Worm (Caenorhabditis elegans): ENCODE data around the gene Y54G2A.10.

Y54G2A.10 gene

ce11 chrIV:2832587-2832986, 33.1 kb downstream of the Y54G2A.10 start, which contains the start of the genes Y54G2A.48 and pudl-1:
TSS of gene Y54G2A.48 (minus strand) at chrIV:2832687.
TSS of gene pudl-1 (plus strand) at chrIV:2832906.
- TF ChIP-seq ztf-23 (GFP tag; IDR thresholded peaks at IDR 0.05), result no peak
- TF ChIP-seq T22C8.4 (GFP tag; IDR thresholded peaks at IDR 0.05), result no peak
- TF ChIP-seq ref-1 (GFP tag; conservative IDR thresholded peaks at IDR 0.05), result no peak
- no peak for TF ChIP-seq flt-1 (GFP tag; IDR thresholded peaks at IDR 0.05)
- TF ChIP-seq tab-1 (GFP tag; IDR thresholded peaks at IDR 0.05), result no peak

- no peak for TF ChIP-seq ztf-29 (GFP tag; IDR thresholded peaks at IDR 0.05)
- no peak for TF ChIP-seq ztf-23 (GFP tag; IDR thresholded peaks at IDR 0.05)
- TF ChIP-seq med-1 (GFP tag; optimal IDR thresholded peaks at IDR 0.05; ENCODE audit: insufficient read depth), result no peak
- TF ChIP-seq flt-1 (GFP tag; IDR thresholded peaks at IDR 0.05), result no peak
- no peak for TF ChIP-seq T22C8.4 (GFP tag; IDR thresholded peaks at IDR 0.05)
- TF ChIP-seq klf-2 (GFP tag; conservative IDR thresholded peaks at IDR 0.05), result no peak
- no peak for TF ChIP-seq cog-1 (tag; optimal IDR thresholded peaks at IDR 0.05)
- no peak for TF ChIP-seq tab-1 (GFP tag; IDR thresholded peaks at IDR 0.05)
- TF ChIP-seq ref-1 (GFP tag; conservative IDR thresholded peaks at IDR 0.05), result no peak
Measured at ce11 chrIV:2834516-2834915, 35.0 kb downstream of the Y54G2A.10 start, which contains the start of gene pudl-2. TSS of gene pudl-2 (plus strand) at chrIV:2834816.

- TF ChIP-seq ztf-23 (GFP tag; IDR thresholded peaks at IDR 0.05) (no peak), ztf-29 (GFP tag; IDR thresholded peaks at IDR 0.05) (no peak), med-1 (GFP tag; optimal IDR thresholded peaks at IDR 0.05; ENCODE audit: insufficient read depth) (no peak), T22C8.4 (GFP tag; IDR thresholded peaks at IDR 0.05) (no peak), cog-1 (tag; optimal IDR thresholded peaks at IDR 0.05) (no peak), klf-2 (GFP tag; conservative IDR thresholded peaks at IDR 0.05) (no peak), ref-1 (GFP tag; conservative IDR thresholded peaks at IDR 0.05) (no peak), flt-1 (GFP tag; IDR thresholded peaks at IDR 0.05) (no peak), tab-1 (GFP tag; IDR thresholded peaks at IDR 0.05) (no peak)
Measured at ce11 chrIV:2835364-2835763, 35.9 kb downstream of the Y54G2A.10 start, which contains the start of gene clec-82. TSS of gene clec-82 (plus strand) at chrIV:2835664.

- TF ChIP-seq ztf-23 (GFP tag; IDR thresholded peaks at IDR 0.05) (no peak), T22C8.4 (GFP tag; IDR thresholded peaks at IDR 0.05) (no peak), flt-1 (GFP tag; IDR thresholded peaks at IDR 0.05) (no peak), tab-1 (GFP tag; IDR thresholded peaks at IDR 0.05) (no peak), ref-1 (GFP tag; conservative IDR thresholded peaks at IDR 0.05) (no peak), ztf-29 (GFP tag; IDR thresholded peaks at IDR 0.05) (no peak), med-1 (GFP tag; optimal IDR thresholded peaks at IDR 0.05; ENCODE audit: insufficient read depth) (no peak), cog-1 (tag; optimal IDR thresholded peaks at IDR 0.05) (no peak), klf-2 (GFP tag; conservative IDR thresholded peaks at IDR 0.05) (no peak)
Measured at ce11 chrIV:2838308-2838707, 38.8 kb downstream of the Y54G2A.10 start, which contains the start of gene Y54G2A.7. TSS of gene Y54G2A.7 (plus strand) at chrIV:2838608.

- TF ChIP-seq T22C8.4 (GFP tag; IDR thresholded peaks at IDR 0.05) (no peak), flt-1 (GFP tag; IDR thresholded peaks at IDR 0.05) (no peak), ztf-29 (GFP tag; IDR thresholded peaks at IDR 0.05) (no peak), klf-2 (GFP tag; conservative IDR thresholded peaks at IDR 0.05) (no peak), tab-1 (GFP tag; IDR thresholded peaks at IDR 0.05) (no peak), cog-1 (tag; optimal IDR thresholded peaks at IDR 0.05) (no peak), med-1 (GFP tag; optimal IDR thresholded peaks at IDR 0.05; ENCODE audit: insufficient read depth) (no peak), ref-1 (GFP tag; conservative IDR thresholded peaks at IDR 0.05) (no peak), ztf-23 (GFP tag; IDR thresholded peaks at IDR 0.05) (no peak)
Measured at ce11 chrIV:2841260-2841659, 41.8 kb downstream of the Y54G2A.10 start, which contains the start of gene clec-83. TSS of gene clec-83 (minus strand) at chrIV:2841472.

- TF ChIP-seq tab-1 (GFP tag; IDR thresholded peaks at IDR 0.05) (no peak), cog-1 (tag; optimal IDR thresholded peaks at IDR 0.05) (no peak), ztf-29 (GFP tag; IDR thresholded peaks at IDR 0.05) (no peak), ztf-23 (GFP tag; IDR thresholded peaks at IDR 0.05) (no peak), med-1 (GFP tag; optimal IDR thresholded peaks at IDR 0.05; ENCODE audit: insufficient read depth) (no peak), ref-1 (GFP tag; conservative IDR thresholded peaks at IDR 0.05) (no peak)
Measured at ce11 chrIV:2842162-2842561, 42.7 kb downstream of the Y54G2A.10 start, which contains the start of gene clec-84. TSS of gene clec-84 (plus strand) at chrIV:2842462.

ce11 chrIV:2843882-2844281, 44.4 kb downstream of the Y54G2A.10 start, which contains the start of gene Y54G2A.15:
TSS of gene Y54G2A.15 (minus strand) at chrIV:2843982.
- TF ChIP-seq med-1 (GFP tag; optimal IDR thresholded peaks at IDR 0.05; ENCODE audit: insufficient read depth) (no peak), ztf-29 (GFP tag; IDR thresholded peaks at IDR 0.05) (no peak), cog-1 (tag; optimal IDR thresholded peaks at IDR 0.05) (no peak), klf-2 (GFP tag; conservative IDR thresholded peaks at IDR 0.05) (no peak), ztf-23 (GFP tag; IDR thresholded peaks at IDR 0.05) (no peak), T22C8.4 (GFP tag; IDR thresholded peaks at IDR 0.05) (no peak), ref-1 (GFP tag; conservative IDR thresholded peaks at IDR 0.05) (no peak), tab-1 (GFP tag; IDR thresholded peaks at IDR 0.05) (no peak), flt-1 (GFP tag; IDR thresholded peaks at IDR 0.05) (no peak)

- TF ChIP-seq T22C8.4 (GFP tag; IDR thresholded peaks at IDR 0.05) (no peak), med-1 (GFP tag; optimal IDR thresholded peaks at IDR 0.05; ENCODE audit: insufficient read depth) (no peak), ref-1 (GFP tag; conservative IDR thresholded peaks at IDR 0.05) (no peak), ztf-23 (GFP tag; IDR thresholded peaks at IDR 0.05) (no peak), ztf-29 (GFP tag; IDR thresholded peaks at IDR 0.05) (no peak), cog-1 (tag; optimal IDR thresholded peaks at IDR 0.05) (no peak), flt-1 (GFP tag; IDR thresholded peaks at IDR 0.05) (no peak), klf-2 (GFP tag; conservative IDR thresholded peaks at IDR 0.05) (no peak), tab-1 (GFP tag; IDR thresholded peaks at IDR 0.05) (no peak)
Measured at ce11 chrIV:2846264-2846663, 46.8 kb downstream of the Y54G2A.10 start, which contains the start of gene Y54G2A.40. TSS of gene Y54G2A.40 (plus strand) at chrIV:2846476.

ce11 chrIV:2849269-2849668, 49.8 kb downstream of the Y54G2A.10 start:
- TF ChIP-seq med-1 (GFP tag; optimal IDR thresholded peaks at IDR 0.05; ENCODE audit: insufficient read depth) (no peak), cog-1 (tag; optimal IDR thresholded peaks at IDR 0.05) (no peak), T22C8.4 (GFP tag; IDR thresholded peaks at IDR 0.05) (no peak), ztf-29 (GFP tag; IDR thresholded peaks at IDR 0.05) (no peak), klf-2 (GFP tag; conservative IDR thresholded peaks at IDR 0.05) (no peak), flt-1 (GFP tag; IDR thresholded peaks at IDR 0.05) (no peak), ref-1 (GFP tag; conservative IDR thresholded peaks at IDR 0.05) (no peak), tab-1 (GFP tag; IDR thresholded peaks at IDR 0.05) (no peak), ztf-23 (GFP tag; IDR thresholded peaks at IDR 0.05) (no peak)

Measured in whole organism, midembryonic.